Worm (Caenorhabditis elegans): ENCODE data around the gene ZK816.1.

ZK816.1 gene

ce11 chrX:3313939-3314338 lies 37.6 kb upstream of the ZK816.1 start:
- TF ChIP-seq nhr-28 (tag; optimal IDR thresholded peaks at IDR 0.05), result no peak
- peak; percentile 67 for TF ChIP-seq set-16 (GFP tag; IDR thresholded peaks at IDR 0.05)
- no peak for TF ChIP-seq nhr-42 (GFP tag; IDR thresholded peaks at IDR 0.05)

ce11 chrX:3315014-3315413 lies 36.5 kb upstream of the ZK816.1 start, which contains the start of gene ddr-2:
Gene ddr-2, plus strand, starts transcription at chrX:3315314.
- no peak for TF ChIP-seq nhr-237 (tag; optimal IDR thresholded peaks at IDR 0.05)
- no peak for TF ChIP-seq nhr-10 (tag; optimal IDR thresholded peaks at IDR 0.05)
- TF ChIP-seq T26A8.4 (GFP tag; IDR thresholded peaks at IDR 0.05), result no peak
- no peak for TF ChIP-seq nhr-77 (tag; optimal IDR thresholded peaks at IDR 0.05)
- no peak for TF ChIP-seq mep-1 (tag; optimal IDR thresholded peaks at IDR 0.05)
- no peak for TF ChIP-seq set-16 (GFP tag; IDR thresholded peaks at IDR 0.05)
- no peak for TF ChIP-seq lir-3 (tag; optimal IDR thresholded peaks at IDR 0.05)
- TF ChIP-seq lin-15B (tag; optimal IDR thresholded peaks at IDR 0.05), result no peak
- no peak for TF ChIP-seq nhr-6 (tag; optimal IDR thresholded peaks at IDR 0.05)
- no peak for TF ChIP-seq ztf-7 (tag; optimal IDR thresholded peaks at IDR 0.05)
- TF ChIP-seq daf-8 (GFP tag; IDR thresholded peaks at IDR 0.05), result no peak
- TF ChIP-seq daf-16 (GFP tag; optimal IDR thresholded peaks at IDR 0.05), result no peak
- TF ChIP-seq daf-16 (tag; optimal IDR thresholded peaks at IDR 0.05), result no peak

ce11 chrX:3315891-3316657 lies 35.4 kb upstream of the ZK816.1 start:
- TF ChIP-seq ceh-62 (tag; optimal IDR thresholded peaks at IDR 0.05) (no peak), daf-16 (GFP tag; optimal IDR thresholded peaks at IDR 0.05) (peak in 1 of 2 experiments; percentile 63), daf-16 (tag; optimal IDR thresholded peaks at IDR 0.05) (no peak), snpc-1.2 (GFP tag; IDR thresholded peaks at IDR 0.05) (no peak), set-16 (GFP tag; IDR thresholded peaks at IDR 0.05) (no peak), snpc-4 (tag; optimal IDR thresholded peaks at IDR 0.05) (no peak), lin-38 (GFP tag; IDR thresholded peaks at IDR 0.05) (no peak)

DNA sequence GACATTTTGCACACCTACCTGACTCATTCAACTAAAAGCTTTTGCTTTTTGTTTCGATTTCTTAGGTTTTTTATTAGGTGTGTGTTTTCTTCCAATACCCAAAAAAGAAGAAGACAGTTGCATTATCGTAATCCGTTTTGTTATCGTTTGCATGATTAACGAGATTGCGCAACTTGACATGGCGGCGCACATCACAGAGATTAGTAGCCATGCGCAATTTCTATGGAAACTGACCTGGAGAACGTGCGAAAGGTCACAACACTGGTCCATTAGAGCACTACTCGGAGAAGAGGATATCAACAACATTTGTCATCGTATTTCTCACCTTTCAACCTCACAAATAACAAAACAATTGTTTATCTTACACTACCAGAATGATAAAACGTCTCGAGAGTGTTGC lies 34.7 kb upstream of the ZK816.1 start:
- peak; percentile 43 for TF ChIP-seq aha-1 (tag)
- TF ChIP-seq ztf-7 (tag; optimal IDR thresholded peaks at IDR 0.05), result no peak

DNA sequence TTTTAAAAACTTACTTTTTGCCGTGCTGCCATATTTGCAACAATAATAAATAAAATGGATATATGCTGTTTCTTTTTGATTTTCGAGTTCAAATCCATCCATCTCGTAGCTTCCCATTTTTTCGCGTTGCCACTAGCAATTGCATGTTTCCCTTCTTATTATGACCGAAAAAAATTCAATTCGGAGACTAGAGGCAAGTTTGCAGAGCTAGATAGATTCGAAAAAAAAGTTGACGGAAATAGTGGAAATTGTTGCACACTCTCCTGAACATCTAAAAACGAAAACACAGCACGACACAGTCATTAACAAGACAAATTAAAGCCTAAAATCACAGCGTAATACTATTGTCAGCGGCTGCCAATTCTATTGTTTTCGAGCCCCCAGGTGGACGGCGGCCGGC lies 25.3 kb upstream of the ZK816.1 start, which contains the start of gene F11D5.6:
Gene F11D5.6 (minus strand): TSS at position 101 of the 400 bp plus-strand sequence.
- TF ChIP-seq arid-1 (GFP tag; conservative IDR thresholded peaks at IDR 0.05) (no peak), mes-2 (tag; optimal IDR thresholded peaks at IDR 0.05; ENCODE audit: poor library complexity, severe bottlenecking) (no peak), pqm-1 (tag; optimal IDR thresholded peaks at IDR 0.05) (no peak), dmd-9 (GFP tag; IDR thresholded peaks at IDR 0.05) (no peak), nhr-10 (tag; optimal IDR thresholded peaks at IDR 0.05) (no peak), zip-11 (GFP tag; IDR thresholded peaks at IDR 0.05) (no peak), F44E2.7 (GFP tag; IDR thresholded peaks at IDR 0.05) (no peak), vab-7 (GFP tag; IDR thresholded peaks at IDR 0.05) (no peak), unc-62 (GFP tag; optimal IDR thresholded peaks at IDR 0.05 in 1 of 2) (no peak), unc-62 (tag; optimal IDR thresholded peaks at IDR 0.05) (no peak), hmg-1.1 (GFP tag; IDR thresholded peaks at IDR 0.05) (no peak), mxl-2 (GFP tag; conservative IDR thresholded peaks at IDR 0.05) (no peak), nhr-42 (GFP tag; IDR thresholded peaks at IDR 0.05) (no peak), aly-2 (tag; optimal IDR thresholded peaks at IDR 0.05) (no peak), zfp-3 (GFP tag; conservative IDR thresholded peaks at IDR 0.05) (no peak), ceh-44 (GFP tag; IDR thresholded peaks at IDR 0.05) (no peak), daf-12 (tag; optimal IDR thresholded peaks at IDR 0.05) (no peak), gei-8 (GFP tag; optimal IDR thresholded peaks at IDR 0.05) (no peak), saeg-2 (GFP tag; IDR thresholded peaks at IDR 0.05) (no peak)
